Worm (Caenorhabditis elegans) whole organism, dauer: ENCODE measurements around the gene oac-39.
"Not testable (repeated sequence)": the region's sequence is repeated elsewhere in the genome, so short reads cannot be mapped to it uniquely, and the experiment has no call there.

Experiments
- unc-62 ChIP-seq: sonication (generic microtip); optimal IDR thresholded peaks from 2 replicates; lab custom pipeline; 2017; ENCODE audit warnings: missing biosample characterization, missing genetic modification reagents, missing genetic modification characterization

Gene oac-39

DNA sequence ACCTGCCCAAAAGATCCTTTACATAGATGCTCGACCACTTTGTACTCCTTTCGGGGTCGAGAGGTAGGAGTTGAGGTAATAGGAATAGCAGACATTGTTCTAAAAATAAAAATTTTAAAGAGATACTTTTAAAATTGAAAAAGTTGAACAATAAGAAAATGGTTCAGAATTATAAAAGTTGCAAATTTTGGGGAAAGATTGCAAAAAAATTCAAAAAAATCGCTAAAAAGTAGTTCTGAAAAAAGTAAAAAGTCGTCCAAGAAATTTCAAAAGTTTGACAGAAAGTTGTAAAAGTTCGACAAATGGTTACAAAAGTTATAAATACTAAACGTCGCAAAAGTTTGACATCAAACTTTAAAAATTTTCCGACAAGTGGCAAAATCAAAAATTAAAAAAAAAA, 13.5 kb downstream of the oac-39 start, which contains the start of gene R02C2.1:
R02C2.1 (minus strand) TSS at position 101 of the 400 bp plus-strand sequence.
- no peak for TF ChIP-seq unc-62 (GFP tag; lab: Kevin White, UChicago)

DNA sequence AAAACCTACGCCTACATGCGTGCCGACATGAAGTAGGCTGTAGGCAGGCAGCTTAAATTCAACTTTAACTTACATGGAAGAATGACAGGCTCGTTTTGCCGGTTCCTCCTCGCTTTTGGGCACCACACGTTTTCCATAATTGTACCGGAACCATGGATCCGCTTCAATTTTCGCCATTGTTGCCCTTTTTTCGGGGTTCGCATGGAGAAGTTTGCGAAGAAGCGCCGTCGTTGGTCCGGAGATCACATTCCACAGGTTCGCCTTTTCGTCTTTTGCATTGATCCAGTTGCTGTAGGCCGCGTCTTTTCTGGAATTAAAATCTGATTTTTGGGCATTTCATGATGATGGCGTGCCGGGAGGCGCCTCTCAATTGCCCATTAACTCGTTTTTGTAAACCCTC, 14.5 kb downstream of the oac-39 start:
- no peak for TF ChIP-seq unc-62 (GFP tag; lab: Kevin White, UChicago)

DNA sequence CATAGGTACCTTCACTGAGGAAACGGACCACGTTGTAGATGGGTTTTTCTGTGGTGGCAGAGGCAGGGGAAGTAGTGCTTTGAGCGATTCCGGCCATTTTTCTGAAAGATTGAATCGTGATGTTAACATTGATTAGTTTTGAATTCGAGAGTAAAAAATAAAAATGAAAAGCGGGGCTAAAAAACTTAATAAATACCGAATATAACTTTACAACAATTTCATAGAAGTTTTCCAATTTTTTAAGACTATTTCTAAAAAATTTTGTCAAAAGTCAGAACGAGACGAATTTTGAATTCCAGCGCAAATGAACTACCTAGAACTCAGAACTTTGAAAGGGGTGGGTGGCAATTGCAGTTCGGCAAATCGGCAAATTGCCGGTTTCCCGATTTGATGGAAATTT, 17.0 kb downstream of the oac-39 start, which contains the start of gene kin-33:
kin-33 (minus strand) TSS at position 101 of the 400 bp plus-strand sequence.
- no peak for TF ChIP-seq unc-62 (GFP tag; lab: Kevin White, UChicago)

DNA sequence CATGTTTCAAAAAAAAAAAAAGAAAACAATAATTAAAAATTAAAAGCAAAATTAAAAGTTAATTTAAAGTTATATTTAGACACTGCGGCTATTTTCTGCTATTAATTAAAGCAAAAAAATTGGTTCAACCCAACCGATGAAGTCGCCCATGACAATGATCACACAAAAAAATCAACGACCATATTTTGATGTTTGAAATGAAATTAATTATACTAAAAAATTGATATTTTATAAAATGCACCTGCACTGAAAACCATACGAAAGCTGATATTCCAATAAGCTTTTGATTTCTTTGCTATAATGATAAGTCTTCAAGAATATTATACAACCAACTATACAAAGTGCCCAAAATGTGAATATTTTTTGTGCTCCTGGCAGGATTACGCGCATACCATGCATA, 31.9 kb downstream of the oac-39 start, which contains the start of gene srh-80:
srh-80 (plus strand) TSS at position 301 of the 400 bp plus-strand sequence.
- TF ChIP-seq unc-62 (GFP tag; lab: Kevin White, UChicago) = no peak

DNA sequence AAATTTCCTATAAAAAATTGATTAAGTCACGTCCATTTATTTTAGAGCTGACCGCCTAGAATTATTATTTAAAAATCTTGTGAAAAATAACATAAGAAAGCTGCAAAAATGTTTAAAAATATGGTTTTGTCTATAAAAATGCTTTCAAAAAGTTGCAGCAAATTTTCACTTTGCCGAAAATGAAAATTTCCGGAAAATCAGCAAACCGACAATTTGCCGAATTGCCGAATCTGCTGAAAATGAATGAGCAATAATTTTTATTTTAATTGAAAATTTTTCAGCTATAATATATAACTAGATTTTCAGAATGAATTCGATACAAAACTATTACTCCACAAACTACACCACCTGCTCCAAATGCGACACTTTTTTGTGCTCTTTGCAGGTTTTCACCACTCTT, 34.7 kb downstream of the oac-39 start, which contains the start of gene srh-78:
srh-78 (plus strand) TSS at position 301 of the 400 bp plus-strand sequence.
- no peak for TF ChIP-seq unc-62 (GFP tag; lab: Kevin White, UChicago)

DNA sequence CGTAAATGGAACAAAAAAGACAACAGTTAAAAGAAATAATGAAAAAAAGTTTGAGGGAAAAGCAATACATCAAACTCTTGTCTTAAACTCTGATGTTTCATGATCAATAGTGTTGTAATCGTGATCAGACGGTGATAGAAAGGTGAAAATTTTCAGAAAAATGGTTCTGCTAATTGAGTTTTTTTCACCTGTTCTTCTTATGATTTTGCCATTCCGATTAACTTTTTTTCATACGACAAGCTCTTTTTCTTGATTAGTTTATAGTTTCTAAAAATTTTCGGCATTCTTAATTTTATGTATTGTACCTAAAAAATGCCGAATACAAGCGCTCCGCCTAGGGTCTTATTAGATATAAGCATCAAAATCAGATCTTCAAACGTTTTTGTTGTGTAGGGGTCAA, 35.9 kb downstream of the oac-39 start:
- no peak for TF ChIP-seq unc-62 (GFP tag; lab: Kevin White, UChicago)

DNA sequence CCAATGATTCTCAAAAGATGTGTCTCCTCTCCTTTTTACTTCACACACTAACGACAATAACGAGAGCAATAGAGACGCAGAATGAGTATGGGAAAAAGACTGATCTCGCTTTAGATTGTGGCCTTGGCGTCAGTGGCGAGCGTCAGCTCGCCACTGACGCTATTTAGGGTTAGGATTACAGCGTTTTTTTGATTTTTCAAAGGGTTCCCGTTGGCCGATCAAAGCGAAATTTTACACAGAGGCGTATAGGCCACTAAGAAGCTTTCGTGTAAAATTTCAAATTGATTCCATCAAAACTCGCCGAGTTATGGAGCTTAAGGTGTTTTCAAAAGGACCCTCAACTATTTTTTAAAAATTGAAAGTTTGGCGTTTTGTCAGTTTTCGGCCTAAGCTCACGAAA, 38.9 kb downstream of the oac-39 start, which contains the start of gene DC2.5:
DC2.5 (minus strand) TSS at position 101 of the 400 bp plus-strand sequence.
- TF ChIP-seq unc-62 (GFP tag; lab: Kevin White, UChicago) = not testable (repeated sequence)

DNA sequence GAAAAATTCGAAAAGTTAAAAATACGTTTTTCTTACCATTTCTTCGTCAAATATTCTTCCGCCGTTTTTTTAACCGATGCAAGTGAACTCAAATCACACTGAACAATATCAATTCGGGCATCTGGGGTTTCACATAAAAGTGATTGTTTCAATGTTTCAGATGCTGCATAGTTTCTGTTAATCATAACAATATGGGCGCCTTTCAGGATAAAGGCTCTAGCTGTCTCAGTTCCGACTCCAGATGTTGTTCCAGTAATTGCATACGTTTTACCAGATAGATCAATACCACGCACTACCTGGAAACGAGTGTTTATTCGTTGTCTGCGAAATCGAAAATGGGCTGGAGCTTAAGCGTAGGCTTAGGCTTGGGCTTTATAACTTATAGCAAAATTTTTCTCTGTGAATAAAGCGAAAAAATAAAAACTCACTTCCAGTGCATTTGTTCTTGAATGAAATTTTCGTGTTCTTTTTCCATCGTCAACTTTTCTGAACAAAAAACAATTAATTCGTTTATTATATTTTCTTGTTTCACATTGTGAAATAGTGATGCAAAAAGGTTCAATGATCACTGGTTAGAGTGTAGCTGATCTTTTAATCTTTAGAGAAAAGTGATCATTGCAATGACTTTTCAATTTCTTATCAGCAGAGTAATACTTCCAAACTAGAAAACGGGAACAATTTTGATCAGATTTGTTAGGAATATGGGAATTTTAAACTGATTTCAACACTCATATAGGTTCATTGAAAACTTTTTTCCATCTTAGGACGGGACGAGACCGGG, 40.0 kb downstream of the oac-39 start:
- no peak for TF ChIP-seq unc-62 (GFP tag; lab: Kevin White, UChicago)

DNA sequence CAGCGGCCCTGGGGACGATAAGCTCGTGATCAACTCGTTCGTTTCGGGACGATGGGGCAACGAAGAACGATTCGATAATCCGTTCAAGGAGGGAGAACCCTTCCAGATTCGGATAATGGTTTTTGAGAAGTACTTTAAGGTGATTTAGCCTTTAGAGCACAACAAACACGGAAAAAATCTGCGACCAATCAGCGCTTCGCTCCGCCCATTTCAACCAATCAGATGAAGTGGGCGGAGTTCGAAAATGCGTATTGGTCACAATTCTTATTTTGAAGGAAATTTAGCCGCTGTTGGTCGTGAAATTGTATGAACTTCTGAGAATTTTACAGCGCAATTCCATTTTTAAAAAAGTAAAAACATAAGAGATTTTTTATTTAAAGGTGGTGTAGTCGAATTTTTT, 44.7 kb downstream of the oac-39 start:
- TF ChIP-seq unc-62 (GFP tag; lab: Kevin White, UChicago) = no peak

DNA sequence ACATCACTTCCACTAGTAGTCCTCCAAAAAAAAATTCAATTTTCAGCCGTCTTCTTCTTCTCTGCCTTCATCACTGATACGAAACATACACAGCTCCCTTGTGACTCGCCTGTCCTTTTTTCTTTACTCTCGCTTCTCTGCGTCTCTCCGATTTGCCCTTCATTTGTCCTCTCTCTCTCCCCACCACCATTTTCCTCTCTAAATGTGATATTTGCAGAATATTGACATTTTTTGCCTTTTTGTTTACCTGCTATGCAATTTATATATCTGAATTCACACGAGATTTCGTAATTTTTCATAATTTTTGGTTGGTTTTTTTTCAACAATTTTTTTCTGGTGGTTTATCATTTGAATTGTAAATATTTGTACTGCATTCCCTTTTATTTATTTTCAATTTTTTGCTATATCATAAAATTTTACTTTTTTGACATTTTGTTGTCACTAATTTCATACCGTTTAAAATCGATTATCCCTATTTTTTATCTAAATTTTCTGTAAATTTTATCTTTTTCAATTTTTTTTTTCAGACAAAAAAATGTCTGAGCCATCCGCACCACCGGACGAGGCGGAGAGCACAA, 47.6 kb downstream of the oac-39 start, which contains the start of gene lec-12:
lec-12 (plus strand) TSS at position 528 of the 578 bp plus-strand sequence.
- no peak for TF ChIP-seq unc-62 (GFP tag; lab: Kevin White, UChicago)

DNA sequence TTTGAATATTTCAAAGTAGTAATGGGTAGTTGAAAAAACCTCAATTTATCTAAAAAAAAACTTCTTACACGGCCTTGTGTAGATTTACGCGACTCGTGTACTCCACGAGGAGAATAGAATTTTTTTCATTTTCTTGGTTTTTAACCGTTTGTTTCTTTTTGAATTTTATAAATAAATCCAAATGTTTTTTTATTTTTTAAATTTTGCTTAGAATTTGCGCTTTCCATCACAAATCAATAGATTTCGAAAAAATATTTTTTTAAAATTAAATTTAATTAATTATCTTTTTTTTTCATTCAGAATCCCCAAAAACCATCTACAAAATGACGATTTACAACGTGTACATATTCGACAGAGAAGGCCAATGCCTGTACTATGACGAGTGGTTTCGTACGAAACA, 50.3 kb downstream of the oac-39 start, which contains the start of gene trpp-1:
trpp-1 (plus strand) TSS at position 301 of the 400 bp plus-strand sequence.
- no peak for TF ChIP-seq unc-62 (GFP tag; lab: Kevin White, UChicago)
